Worm (Caenorhabditis elegans) whole organism, young adult: Measurements from ENCODE around the gene F46F5.1.

Experiments used
- B0336.3 ChIP-seq: fragments of 200-800 bp; sonication (Bioruptor generic); IDR thresholded peaks from 2 replicates; pipeline ENCODE4 v1.3.6; 2022; ENCODE audit warnings: missing genetic modification characterization, missing compliant biosample characterization
- C06A6.2 ChIP-seq: fragments of 200-800 bp; sonication (Bioruptor generic); conservative IDR thresholded peaks from 2 replicates; pipeline ENCODE4 v1.3.6; 2022; ENCODE audit warnings: missing genetic modification characterization, missing compliant biosample characterization
- C17E4.6 ChIP-seq: fragments of 200-800 bp; sonication (Bioruptor generic); IDR thresholded peaks from 2 replicates; pipeline ENCODE4 v1.3.6; 2022; ENCODE audit warnings: missing genetic modification reagents, missing genetic modification characterization, missing compliant biosample characterization
- F22D6.2 ChIP-seq: sonication (generic microtip); optimal IDR thresholded peaks from 2 replicates; lab custom pipeline; 2016; ENCODE audit warnings: mild to moderate bottlenecking, missing genetic modification characterization, missing compliant biosample characterization
- F23B12.7 ChIP-seq: sonication (generic microtip); optimal IDR thresholded peaks from 2 replicates; lab custom pipeline; 2017; ENCODE audit warnings: missing genetic modification characterization, mild to moderate bottlenecking, missing compliant biosample characterization, antibody characterized with exemption, moderate library complexity; ENCODE audit not compliant: insufficient read depth
- F49E8.2 ChIP-seq: sonication (generic microtip); optimal IDR thresholded peaks from 3 replicates; lab custom pipeline; 2017; ENCODE audit warnings: missing genetic modification characterization, mild to moderate bottlenecking, missing compliant biosample characterization, antibody characterized with exemption, moderate library complexity; ENCODE audit not compliant: insufficient read depth
- F52B5.7 ChIP-seq: sonication (generic microtip); optimal IDR thresholded peaks from 2 replicates; lab custom pipeline; 2016; ENCODE audit warnings: mild to moderate bottlenecking, missing genetic modification characterization, missing compliant biosample characterization
- F55B11.4 ChIP-seq: sonication (generic microtip); optimal IDR thresholded peaks from 2 replicates; lab custom pipeline; 2016; ENCODE audit warnings: missing compliant biosample characterization, missing genetic modification characterization, borderline replicate concordance; ENCODE audit not compliant: insufficient read depth
- Y53G8AR.9 ChIP-seq: fragments of 200-800 bp; sonication (Bioruptor generic); conservative IDR thresholded peaks from 2 replicates; pipeline ENCODE4 v1.3.6; 2022; ENCODE audit warnings: missing genetic modification reagents, missing genetic modification characterization, missing compliant biosample characterization
- akir-1 ChIP-seq: fragments of 200-800 bp; sonication (Bioruptor generic); optimal IDR thresholded peaks from 2 replicates; lab custom pipeline; 2018; ENCODE audit warnings: mild to moderate bottlenecking, missing genetic modification characterization, moderate library complexity, missing compliant biosample characterization
- atf-7 ChIP-seq: sonication (generic microtip); optimal IDR thresholded peaks from 2 replicates; lab custom pipeline; 2017; ENCODE audit warnings: mild to moderate bottlenecking, missing genetic modification characterization, missing compliant biosample characterization
- attf-5 ChIP-seq: fragments of 200-800 bp; sonication (Bioruptor generic); optimal IDR thresholded peaks from 2 replicates; lab custom pipeline; 2018; ENCODE audit warnings: mild to moderate bottlenecking, missing genetic modification characterization, missing compliant biosample characterization
- bed-2 ChIP-seq: fragments of 200-800 bp; sonication (Bioruptor generic); IDR thresholded peaks from 2 replicates; pipeline ENCODE4 v1.3.6; 2022; ENCODE audit warnings: missing genetic modification reagents, missing genetic modification characterization, missing compliant biosample characterization
- ccch-3 ChIP-seq: fragments of 200-800 bp; sonication (Bioruptor generic); optimal IDR thresholded peaks from 2 replicates; lab custom pipeline; 2018; ENCODE audit warnings: mild to moderate bottlenecking, missing genetic modification characterization, missing compliant biosample characterization
- cebp-2 ChIP-seq: fragments of 200-800 bp; sonication (Bioruptor generic); IDR thresholded peaks from 2 replicates; pipeline ENCODE4 v1.3.6; 2022; ENCODE audit warnings: missing genetic modification characterization, missing compliant biosample characterization
- ceh-100 ChIP-seq: fragments of 200-800 bp; sonication (Bioruptor generic); IDR thresholded peaks from 2 replicates; pipeline ENCODE4 v1.3.6; 2022; ENCODE audit warnings: missing genetic modification reagents, missing genetic modification characterization, missing compliant biosample characterization
- ceh-40 ChIP-seq: fragments of 200-800 bp; sonication (Bioruptor generic); IDR thresholded peaks from 2 replicates; pipeline ENCODE4 v1.3.6; 2022; ENCODE audit warnings: missing genetic modification characterization, missing compliant biosample characterization
- dox-1 ChIP-seq: fragments of 200-800 bp; sonication (Bioruptor generic); IDR thresholded peaks from 2 replicates; pipeline ENCODE4 v1.3.6; 2022; ENCODE audit warnings: missing genetic modification reagents, missing genetic modification characterization, missing compliant biosample characterization
- dpl-1 ChIP-seq: fragments of 150-350 bp; optimal IDR thresholded peaks from 2 replicates; lab custom pipeline; 2014; ENCODE audit warnings: missing biosample characterization, missing genetic modification reagents, missing genetic modification characterization
- egl-44 ChIP-seq: fragments of 200-800 bp; sonication (Bioruptor generic); IDR thresholded peaks from 2 replicates; pipeline ENCODE4 v1.3.6; 2022; ENCODE audit warnings: missing genetic modification reagents, missing genetic modification characterization, missing compliant biosample characterization
- ekl-4 ChIP-seq: fragments of 200-800 bp; sonication (Bioruptor generic); IDR thresholded peaks from 2 replicates; pipeline ENCODE4 v1.3.6; 2022; ENCODE audit warnings: missing genetic modification reagents, missing genetic modification characterization, missing compliant biosample characterization
- ets-4 ChIP-seq: fragments of 200-800 bp; sonication (Bioruptor generic); optimal IDR thresholded peaks from 2 replicates; lab custom pipeline; 2018; ENCODE audit warnings: mild to moderate bottlenecking, missing genetic modification characterization, missing compliant biosample characterization
- hlh-12 ChIP-seq: sonication (generic microtip); optimal IDR thresholded peaks from 2 replicates; lab custom pipeline; 2016; ENCODE audit warnings: missing genetic modification characterization, missing compliant biosample characterization
- hlh-26 ChIP-seq: fragments of 200-800 bp; sonication (Bioruptor generic); conservative IDR thresholded peaks from 2 replicates; pipeline ENCODE4 v1.3.6; 2022; ENCODE audit warnings: missing genetic modification reagents, missing genetic modification characterization, missing compliant biosample characterization
- lsy-27 ChIP-seq: sonication (generic microtip); optimal IDR thresholded peaks from 2 replicates; lab custom pipeline; 2017; ENCODE audit warnings: missing genetic modification characterization, mild to moderate bottlenecking, missing compliant biosample characterization, antibody characterized with exemption, missing genotype, borderline replicate concordance; ENCODE audit not compliant: insufficient read depth
- madf-6 ChIP-seq: fragments of 200-800 bp; sonication (Bioruptor generic); IDR thresholded peaks from 2 replicates; pipeline ENCODE4 v1.3.6; 2022; ENCODE audit warnings: missing genetic modification reagents, missing genetic modification characterization, missing compliant biosample characterization
- madf-8 ChIP-seq: fragments of 200-800 bp; sonication (Bioruptor generic); conservative IDR thresholded peaks from 2 replicates; pipeline ENCODE4 v1.3.6; 2022; ENCODE audit warnings: missing genetic modification reagents, missing genetic modification characterization, missing compliant biosample characterization
- mes-4 ChIP-seq: sonication (generic microtip); optimal IDR thresholded peaks from 2 replicates; lab custom pipeline; 2016; ENCODE audit warnings: missing genotype, missing genetic modification characterization, missing compliant biosample characterization
- nhr-179 ChIP-seq: sonication (generic microtip); optimal IDR thresholded peaks from 2 replicates; lab custom pipeline; 2016; ENCODE audit warnings: mild to moderate bottlenecking, missing genetic modification characterization, missing compliant biosample characterization
- nhr-27 ChIP-seq: fragments of 200-800 bp; sonication (Bioruptor generic); optimal IDR thresholded peaks from 2 replicates; lab custom pipeline; 2018; ENCODE audit warnings: mild to moderate bottlenecking, missing genetic modification characterization, moderate library complexity, missing compliant biosample characterization
- pbrm-1 ChIP-seq: fragments of 200-800 bp; sonication (Bioruptor generic); IDR thresholded peaks from 2 replicates; pipeline ENCODE4 v1.3.6; 2022; ENCODE audit warnings: missing genetic modification reagents, missing genetic modification characterization, missing compliant biosample characterization
- repo-1 ChIP-seq: sonication (generic microtip); optimal IDR thresholded peaks from 2 replicates; lab custom pipeline; 2017; ENCODE audit warnings: mild to moderate bottlenecking, missing genetic modification characterization, missing compliant biosample characterization
- rpc-1 ChIP-seq, 2 experiments: fragments of 150-350 bp in 1 of 2; sonication (generic microtip) in 1 of 2; optimal IDR thresholded peaks; 2 replicates each; lab custom pipeline; 2014 to 2018; ENCODE audit warnings: missing biosample characterization in 1 of 2, missing genetic modification characterization in 1 of 2, missing genetic modification reagents in 1 of 2, missing genotype in 1 of 2
- snpc-1.1 ChIP-seq: sonication (generic microtip); optimal IDR thresholded peaks from 2 replicates; lab custom pipeline; 2017; ENCODE audit warnings: missing genetic modification characterization, mild to moderate bottlenecking, missing compliant biosample characterization, antibody characterized with exemption, moderate library complexity, missing genotype, missing genetic modification reagents; ENCODE audit not compliant: insufficient read depth
- snpc-1.3 ChIP-seq: sonication (generic microtip); optimal IDR thresholded peaks from 2 replicates; lab custom pipeline; 2017; ENCODE audit warnings: missing genetic modification characterization, mild to moderate bottlenecking, missing compliant biosample characterization, antibody characterized with exemption, moderate library complexity, missing genotype, missing genetic modification reagents; ENCODE audit not compliant: insufficient read depth
- sptf-2 ChIP-seq: fragments of 200-800 bp; sonication (Bioruptor generic); optimal IDR thresholded peaks from 2 replicates; lab custom pipeline; 2018; ENCODE audit warnings: mild to moderate bottlenecking, missing genetic modification characterization, missing compliant biosample characterization
- tbp1 ChIP-seq: fragments of 200-800 bp; sonication (Bioruptor generic); optimal IDR thresholded peaks from 2 replicates; lab custom pipeline; 2018; ENCODE audit warnings: mild to moderate bottlenecking, missing genetic modification characterization, missing compliant biosample characterization
- tlf-1 ChIP-seq: fragments of 200-800 bp; sonication (Bioruptor generic); optimal IDR thresholded peaks from 2 replicates; lab custom pipeline; 2018; ENCODE audit warnings: mild to moderate bottlenecking, missing genetic modification characterization, missing compliant biosample characterization
- zim-3 ChIP-seq: sonication (generic microtip); optimal IDR thresholded peaks from 2 replicates; lab custom pipeline; 2017; ENCODE audit warnings: mild to moderate bottlenecking, missing genetic modification characterization, moderate library complexity, missing compliant biosample characterization
- ztf-28 ChIP-seq: fragments of 200-800 bp; sonication (Bioruptor generic); IDR thresholded peaks from 2 replicates; pipeline ENCODE4 v1.3.6; 2022; ENCODE audit warnings: missing genetic modification reagents, missing genetic modification characterization, missing compliant biosample characterization

F46F5.1 gene

DNA sequence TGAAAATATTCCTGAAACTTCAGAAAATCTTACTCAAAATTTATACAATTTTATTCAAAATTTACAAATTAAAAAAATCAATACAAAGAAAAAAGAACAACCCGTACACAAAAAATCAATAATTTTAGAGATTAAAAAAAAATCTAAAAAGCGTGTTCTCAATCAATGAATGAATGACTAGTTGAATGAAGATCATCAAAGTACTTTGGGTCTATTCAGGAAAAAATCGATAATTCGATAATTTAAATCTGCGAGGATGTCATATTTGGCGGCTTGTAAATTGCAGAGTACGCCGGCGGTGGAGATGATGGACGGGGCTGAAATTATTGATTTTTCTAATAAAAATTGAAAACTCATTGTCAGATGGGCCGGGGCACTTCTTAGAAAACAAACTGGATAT lies 35.6 kb downstream of the F46F5.1 start:
- no peak for TF ChIP-seq ceh-100 (GFP tag; lab: Robert Waterston, UW)
- TF ChIP-seq C17E4.6, result no peak
- TF ChIP-seq snpc-1.1 (tag; lab: Kevin White, UChicago), result no peak
- TF ChIP-seq akir-1, result no peak
- no peak for TF ChIP-seq snpc-1.3
- no peak for TF ChIP-seq nhr-27 (tag; lab: Kevin White, UChicago)
- no peak for TF ChIP-seq dox-1 (GFP tag; lab: Robert Waterston, UW)
- TF ChIP-seq F52B5.7 (tag; lab: Kevin White, UChicago), result no peak
- no peak for TF ChIP-seq repo-1 (tag; lab: Kevin White, UChicago)

ce11 chrII:754971-755370 lies 36.8 kb downstream of the F46F5.1 start:
- TF ChIP-seq snpc-1.3, result no peak
- no peak for TF ChIP-seq dox-1 (GFP tag; lab: Robert Waterston, UW)
- no peak for TF ChIP-seq F55B11.4 (tag; lab: Kevin White, UChicago)
- no peak for TF ChIP-seq akir-1
- TF ChIP-seq rpc-1 (optimal IDR thresholded peaks at IDR 0.05; lab: Kevin White, UChicago), result peak; percentile 4
- TF ChIP-seq rpc-1 (tag; optimal IDR thresholded peaks at IDR 0.05; lab: Kevin White, UChicago), result peak; percentile 58
- TF ChIP-seq nhr-179 (tag; lab: Kevin White, UChicago), result no peak
- TF ChIP-seq ekl-4 (GFP tag; lab: Robert Waterston, UW), result no peak
- no peak for TF ChIP-seq ceh-40 (GFP tag; lab: Robert Waterston, UW)
- no peak for TF ChIP-seq F49E8.2 (tag; lab: Kevin White, UChicago)
- TF ChIP-seq tlf-1 (GFP tag; lab: Kevin White, UChicago), result no peak
- TF ChIP-seq Y53G8AR.9 (GFP tag; lab: Robert Waterston, UW), result no peak
- 0 out of 2 replicates have a peak, but pooled peaks have one; percentile 28 for TF ChIP-seq pbrm-1 (GFP tag; lab: Robert Waterston, UW)
- TF ChIP-seq lsy-27 (tag; lab: Kevin White, UChicago), result no peak
- 0 out of 2 replicates have a peak, but pooled peaks have one; percentile 10 for TF ChIP-seq cebp-2
- no peak for TF ChIP-seq sptf-2 (GFP tag; lab: Kevin White, UChicago)
- no peak for TF ChIP-seq zim-3 (tag; lab: Kevin White, UChicago)
- peak; percentile 74 for TF ChIP-seq tbp1 (GFP tag; lab: Kevin White, UChicago)
- TF ChIP-seq hlh-26 (GFP tag; lab: Robert Waterston, UW), result no peak
- no peak for TF ChIP-seq egl-44 (GFP tag; lab: Robert Waterston, UW)
- TF ChIP-seq ztf-28, result no peak
- no peak for TF ChIP-seq ets-4 (GFP tag; lab: Kevin White, UChicago)
- TF ChIP-seq bed-2 (GFP tag; lab: Robert Waterston, UW), result no peak
- no peak for TF ChIP-seq C06A6.2
- no peak for TF ChIP-seq mes-4
- no peak for TF ChIP-seq F23B12.7
- TF ChIP-seq madf-8 (GFP tag; lab: Robert Waterston, UW), result no peak
- TF ChIP-seq F22D6.2 (tag; lab: Kevin White, UChicago), result no peak
- no peak for TF ChIP-seq hlh-12 (tag; lab: Kevin White, UChicago)
- no peak for TF ChIP-seq attf-5 (GFP tag; lab: Kevin White, UChicago)
- no peak for TF ChIP-seq B0336.3 (GFP tag; lab: Robert Waterston, UW)
- TF ChIP-seq atf-7 (tag; lab: Kevin White, UChicago), result no peak
- no peak for TF ChIP-seq ccch-3 (GFP tag; lab: Kevin White, UChicago)
- no peak for TF ChIP-seq dpl-1 (GFP tag; lab: Kevin White, UChicago)
- no peak for TF ChIP-seq madf-6
